Worm (Caenorhabditis elegans): ENCODE measurements around the gene sra-34.

Gene sra-34

DNA sequence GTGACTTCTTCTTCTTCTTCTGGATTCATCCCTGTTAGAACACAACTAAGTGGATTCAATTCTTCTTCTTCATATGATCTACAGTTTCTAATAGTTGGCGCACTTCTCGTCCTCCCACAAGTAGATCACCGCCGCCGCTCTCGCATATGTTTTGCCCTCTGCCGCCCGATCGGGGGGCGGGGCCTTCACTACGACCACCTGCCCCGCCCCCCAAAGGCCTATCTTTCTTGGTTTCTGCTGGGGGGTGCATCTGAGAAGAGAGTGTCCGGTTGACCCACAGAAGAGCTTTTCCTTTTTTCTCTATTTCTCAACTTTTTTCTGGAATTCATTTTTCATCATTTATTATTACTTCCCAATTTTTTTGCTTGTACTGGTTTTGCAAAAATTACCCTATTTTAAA is 27.6 kb upstream of the sra-34 start:
- TF ChIP-seq sptf-1 (tag; optimal IDR thresholded peaks at IDR 0.05) (peak; percentile 31), nhr-2 (tag; optimal IDR thresholded peaks at IDR 0.05) (peak; percentile 2), hlh-1 (tag; optimal IDR thresholded peaks at IDR 0.05) (peak; percentile 66), unc-120 (tag; optimal IDR thresholded peaks at IDR 0.05; ENCODE audit: poor library complexity, severe bottlenecking) (peak; percentile 54), bed-3 (GFP tag; optimal IDR thresholded peaks at IDR 0.05) (no peak), cnd-1 (tag; optimal IDR thresholded peaks at IDR 0.05) (peak; percentile 13), ceh-83 (GFP tag; optimal IDR thresholded peaks at IDR 0.05) (no peak), mep-1 (tag; optimal IDR thresholded peaks at IDR 0.05) (peak; percentile 6)

ce11 chrII:4566237-4566636 is 22.8 kb upstream of the sra-34 start:
- TF ChIP-seq ces-1 (GFP tag; optimal IDR thresholded peaks at IDR 0.05) = no peak
- TF ChIP-seq snpc-4 (tag; optimal IDR thresholded peaks at IDR 0.05) = no peak
- no peak for TF ChIP-seq unc-39 (tag; optimal IDR thresholded peaks at IDR 0.05)
- no peak for TF ChIP-seq hlh-1 (tag; optimal IDR thresholded peaks at IDR 0.05)
- TF ChIP-seq lin-13 (tag; optimal IDR thresholded peaks at IDR 0.05) = no peak
- no peak for TF ChIP-seq nhr-76 (tag; optimal IDR thresholded peaks at IDR 0.05)
- no peak for TF ChIP-seq elt-3 (tag; optimal IDR thresholded peaks at IDR 0.05)
- TF ChIP-seq elt-1 (tag; optimal IDR thresholded peaks at IDR 0.05; ENCODE audit: borderline replicate concordance, insufficient read depth) = no peak
- TF ChIP-seq M03D4.4 (tag; optimal IDR thresholded peaks at IDR 0.05) = no peak
- no peak for TF ChIP-seq tbx-8 (GFP tag; optimal IDR thresholded peaks at IDR 0.05)
- TF ChIP-seq drap-1 (GFP tag; optimal IDR thresholded peaks at IDR 0.05) = no peak
- no peak for TF ChIP-seq lin-32 (GFP tag; optimal IDR thresholded peaks at IDR 0.05)
- no peak for TF ChIP-seq nhr-28 (tag; optimal IDR thresholded peaks at IDR 0.05)
- TF ChIP-seq pha-4 (tag; optimal IDR thresholded peaks at IDR 0.05) = no peak
- TF ChIP-seq ham-2 (GFP tag; optimal IDR thresholded peaks at IDR 0.05) = no peak
- TF ChIP-seq flh-1 (GFP tag; optimal IDR thresholded peaks at IDR 0.05) = no peak
- no peak for TF ChIP-seq mab-5 (tag; optimal IDR thresholded peaks at IDR 0.05)

DNA sequence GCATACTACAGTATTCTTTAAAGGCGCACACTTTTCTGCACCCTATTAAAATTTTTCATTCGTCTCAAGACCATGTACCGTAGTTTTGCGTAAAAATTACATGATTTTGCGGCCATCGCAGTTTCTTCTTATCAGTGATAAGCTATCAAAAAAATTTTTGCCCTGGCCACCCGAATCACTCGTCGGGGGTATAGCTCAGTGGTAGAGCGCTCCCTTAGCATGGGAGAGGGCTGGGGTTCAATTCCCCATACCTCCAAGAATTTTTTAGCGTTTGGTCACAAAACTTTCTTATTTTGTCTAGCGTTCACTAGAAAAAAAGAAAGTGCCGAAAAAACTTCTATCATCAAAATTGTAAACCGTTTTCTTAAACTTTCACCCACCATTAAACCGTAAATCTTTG is 21.7 kb upstream of the sra-34 start:
- TF ChIP-seq nhr-76 (tag; optimal IDR thresholded peaks at IDR 0.05) (no peak), pha-4 (tag; optimal IDR thresholded peaks at IDR 0.05) (no peak), bed-3 (GFP tag; optimal IDR thresholded peaks at IDR 0.05) (no peak), nhr-28 (tag; optimal IDR thresholded peaks at IDR 0.05) (no peak), mls-2 (tag; optimal IDR thresholded peaks at IDR 0.05) (no peak), sptf-1 (tag; optimal IDR thresholded peaks at IDR 0.05) (no peak), ces-1 (GFP tag; optimal IDR thresholded peaks at IDR 0.05) (no peak), sem-2 (GFP tag; optimal IDR thresholded peaks at IDR 0.05) (no peak), unc-62 (GFP tag; optimal IDR thresholded peaks at IDR 0.05) (no peak)

DNA sequence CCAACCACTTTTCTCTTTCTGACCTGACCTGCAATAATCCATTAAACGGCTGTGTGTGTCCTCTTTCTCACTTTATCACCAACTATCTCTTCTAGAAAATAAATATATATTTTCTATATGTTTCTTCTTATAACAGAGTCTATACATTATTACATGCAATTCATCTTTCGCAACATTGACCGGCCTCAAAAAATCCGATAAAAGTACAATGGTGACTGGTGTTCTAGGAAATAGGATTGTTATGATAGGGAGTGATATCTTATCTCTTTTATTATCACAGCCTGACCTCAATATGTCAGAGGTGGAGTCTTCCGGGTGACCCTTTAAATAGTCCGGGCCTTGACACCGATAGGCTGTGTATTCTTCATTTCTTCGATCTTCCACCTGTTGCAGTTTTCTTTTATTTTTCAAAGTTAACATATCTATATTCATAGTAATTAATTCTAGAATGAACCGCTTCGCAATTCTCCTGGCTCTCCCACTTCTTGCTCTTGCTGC is 19.1 kb upstream of the sra-34 start, which contains the start of gene dao-2:
Gene dao-2 (plus strand): TSS at position 448 of the 498 bp plus-strand sequence.
- TF ChIP-seq elt-3 (tag; optimal IDR thresholded peaks at IDR 0.05) (peak; percentile 84), sem-2 (GFP tag; optimal IDR thresholded peaks at IDR 0.05) (no peak)

DNA sequence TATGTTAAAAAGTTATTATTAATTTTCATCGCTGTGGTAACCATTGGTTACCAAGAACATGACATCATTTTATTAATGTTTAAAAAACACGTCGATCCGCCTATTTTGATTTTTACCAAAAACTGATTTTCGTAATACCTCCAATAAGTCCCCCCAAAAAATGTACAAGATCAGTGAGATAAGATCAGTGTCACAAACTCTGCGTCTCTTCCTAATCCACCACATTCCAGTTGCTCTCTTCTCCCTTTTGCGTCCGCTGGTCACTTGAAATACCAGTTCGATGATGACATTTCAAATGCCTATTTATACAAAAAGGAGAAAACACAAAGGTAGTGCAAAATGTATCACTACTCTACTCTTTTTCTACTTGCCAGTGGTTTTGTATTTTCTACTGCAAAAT is 16.6 kb upstream of the sra-34 start, which contains the start of gene M03A1.8:
Gene M03A1.8 (plus strand): TSS at position 269 of the 400 bp plus-strand sequence.
- peak; percentile 61 for TF ChIP-seq elt-1 (tag; optimal IDR thresholded peaks at IDR 0.05; ENCODE audit: borderline replicate concordance, insufficient read depth)
- TF ChIP-seq M03D4.4 (tag; optimal IDR thresholded peaks at IDR 0.05) = no peak

DNA sequence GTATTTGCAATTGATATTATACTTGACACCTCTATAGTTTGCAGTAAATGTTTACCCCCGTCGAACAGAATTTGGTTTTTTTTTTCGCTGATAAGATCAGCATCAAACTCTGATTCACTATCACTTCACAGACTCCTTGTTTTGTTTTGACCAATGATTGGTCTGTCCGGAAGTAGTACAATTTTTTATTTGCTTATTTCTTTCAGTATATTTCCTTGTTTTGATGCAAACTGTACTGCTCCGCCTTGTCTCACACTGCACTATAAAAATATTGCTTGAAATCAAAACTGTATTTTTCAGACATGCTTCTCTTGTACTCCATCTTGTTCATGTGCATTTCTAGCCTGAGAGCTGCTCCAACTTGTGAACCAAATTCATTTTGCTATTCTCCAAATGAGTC is 14.0 kb upstream of the sra-34 start, which contains the start of gene M03A1.3:
Gene M03A1.3 (plus strand): TSS at position 301 of the 400 bp plus-strand sequence.
- TF ChIP-seq ceh-83 (GFP tag; optimal IDR thresholded peaks at IDR 0.05) (no peak), blmp-1 (tag; optimal IDR thresholded peaks at IDR 0.05) (no peak)

ce11 chrII:4552088-4552487 is 8.6 kb upstream of the sra-34 start:
- TF ChIP-seq nhr-28 (tag; optimal IDR thresholded peaks at IDR 0.05) (no peak), mls-2 (tag; optimal IDR thresholded peaks at IDR 0.05) (no peak), ceh-39 (tag; optimal IDR thresholded peaks at IDR 0.05) (no peak), flh-1 (GFP tag; optimal IDR thresholded peaks at IDR 0.05) (no peak), zip-8 (tag; optimal IDR thresholded peaks at IDR 0.05) (no peak), elt-3 (tag; optimal IDR thresholded peaks at IDR 0.05) (no peak), blmp-1 (tag; optimal IDR thresholded peaks at IDR 0.05) (no peak), nhr-12 (tag; optimal IDR thresholded peaks at IDR 0.05) (no peak), lin-13 (tag; optimal IDR thresholded peaks at IDR 0.05) (no peak), pha-4 (tag; optimal IDR thresholded peaks at IDR 0.05) (no peak), lsy-2 (tag; optimal IDR thresholded peaks at IDR 0.05) (no peak)
